Worm (Caenorhabditis elegans) whole organism, young adult: Measurements from ENCODE around the gene tbx-8.

Experiments
- F37B4.10 ChIP-seq: fragments of 200-800 bp; sonication (Bioruptor generic); IDR thresholded peaks from 2 replicates; pipeline ENCODE4 v1.3.6; 2022; ENCODE audit warnings: missing genetic modification characterization, missing compliant biosample characterization
- F57C9.4 ChIP-seq: sonication (generic microtip); optimal IDR thresholded peaks from 2 replicates; lab custom pipeline; 2017; ENCODE audit warnings: mild to moderate bottlenecking, missing genetic modification characterization, missing compliant biosample characterization
- K12H6.12 ChIP-seq: fragments of 200-800 bp; sonication (Bioruptor generic); optimal IDR thresholded peaks from 2 replicates; lab custom pipeline; 2018; ENCODE audit warnings: mild to moderate bottlenecking, missing genetic modification characterization, missing compliant biosample characterization
- T07F8.4 ChIP-seq: sonication (generic microtip); optimal IDR thresholded peaks from 2 replicates; lab custom pipeline; 2016; ENCODE audit warnings: mild to moderate bottlenecking, missing genetic modification characterization, moderate library complexity, missing compliant biosample characterization
- Y56A3A.18 ChIP-seq: fragments of 200-800 bp; sonication (Bioruptor generic); IDR thresholded peaks from 2 replicates; pipeline ENCODE4 v1.3.6; 2022; ENCODE audit warnings: missing genetic modification reagents, missing genetic modification characterization, missing compliant biosample characterization
- Y67H2A.10 ChIP-seq: fragments of 200-800 bp; sonication (Bioruptor generic); conservative IDR thresholded peaks from 2 replicates; pipeline ENCODE4 v1.3.6; 2022; ENCODE audit warnings: missing genetic modification reagents, missing genetic modification characterization, missing compliant biosample characterization
- Y79H2A.3 ChIP-seq: fragments of 200-800 bp; sonication (Bioruptor generic); conservative IDR thresholded peaks from 2 replicates; pipeline ENCODE4 v1.3.6; 2022; ENCODE audit warnings: missing genetic modification reagents, missing genetic modification characterization, missing compliant biosample characterization
- akir-1 ChIP-seq: fragments of 200-800 bp; sonication (Bioruptor generic); optimal IDR thresholded peaks from 2 replicates; lab custom pipeline; 2018; ENCODE audit warnings: mild to moderate bottlenecking, missing genetic modification characterization, moderate library complexity, missing compliant biosample characterization
- attf-6 ChIP-seq: fragments of 200-800 bp; sonication (Bioruptor generic); IDR thresholded peaks from 2 replicates; pipeline ENCODE4 v1.3.6; 2022; ENCODE audit warnings: missing genetic modification reagents, missing genetic modification characterization, missing compliant biosample characterization
- cebp-1 ChIP-seq, 2 experiments: fragments of 200-800 bp in 1 of 2; sonication (Bioruptor generic) in 1 of 2; sonication (generic microtip) in 1 of 2; IDR thresholded peaks in 1 of 2; optimal IDR thresholded peaks in 1 of 2; 2 replicates each; pipeline versions ENCODE4 v1.3.6 to Lab custom; 2017 to 2022; ENCODE audit warnings: missing compliant biosample characterization in 2 of 2, missing genetic modification characterization in 2 of 2, mild to moderate bottlenecking in 1 of 2, missing genetic modification reagents in 1 of 2, moderate library complexity in 1 of 2
- ceh-27 ChIP-seq: fragments of 200-800 bp; sonication (Bioruptor generic); optimal IDR thresholded peaks from 2 replicates; lab custom pipeline; 2018; ENCODE audit warnings: mild to moderate bottlenecking, missing genetic modification characterization, moderate library complexity, missing compliant biosample characterization
- die-1 ChIP-seq: sonication (generic microtip); optimal IDR thresholded peaks from 2 replicates; lab custom pipeline; 2016; ENCODE audit warnings: missing genotype, mild to moderate bottlenecking, missing genetic modification characterization, missing compliant biosample characterization
- efl-1 ChIP-seq: fragments of 150-350 bp; optimal IDR thresholded peaks from 2 replicates; lab custom pipeline; 2014; ENCODE audit warnings: missing biosample characterization, missing genetic modification reagents, missing genetic modification characterization
- fkh-3 ChIP-seq: sonication (generic microtip); optimal IDR thresholded peaks from 2 replicates; lab custom pipeline; 2016; ENCODE audit warnings: mild to moderate bottlenecking, missing genetic modification characterization, missing compliant biosample characterization
- hmg-1.2 ChIP-seq: fragments of 200-800 bp; sonication (Bioruptor generic); IDR thresholded peaks from 2 replicates; pipeline ENCODE4 v1.3.6; 2022; ENCODE audit warnings: missing genetic modification reagents, missing genetic modification characterization, missing compliant biosample characterization
- lin-26 ChIP-seq: fragments of 200-800 bp; sonication (Bioruptor generic); IDR thresholded peaks from 2 replicates; pipeline ENCODE4 v1.3.6; 2022; ENCODE audit warnings: missing genetic modification reagents, missing genetic modification characterization, missing compliant biosample characterization
- lin-40 ChIP-seq: sonication (generic microtip); optimal IDR thresholded peaks from 2 replicates; lab custom pipeline; 2016; ENCODE audit warnings: missing genetic modification characterization, mild to moderate bottlenecking, missing compliant biosample characterization, missing genotype, missing genetic modification reagents
- lir-1 ChIP-seq: fragments of 200-800 bp; sonication (Bioruptor generic); conservative IDR thresholded peaks from 2 replicates; pipeline ENCODE4 v1.3.6; 2022; ENCODE audit warnings: missing genetic modification reagents, missing genetic modification characterization, missing compliant biosample characterization
- madf-10 ChIP-seq: sonication (generic microtip); optimal IDR thresholded peaks from 2 replicates; lab custom pipeline; 2016; ENCODE audit warnings: mild to moderate bottlenecking, missing genetic modification characterization, missing compliant biosample characterization
- nhr-27 ChIP-seq: fragments of 200-800 bp; sonication (Bioruptor generic); optimal IDR thresholded peaks from 2 replicates; lab custom pipeline; 2018; ENCODE audit warnings: mild to moderate bottlenecking, missing genetic modification characterization, moderate library complexity, missing compliant biosample characterization
- nhr-80 ChIP-seq: sonication (generic microtip); optimal IDR thresholded peaks from 2 replicates; lab custom pipeline; 2016; ENCODE audit warnings: missing genetic modification characterization, missing compliant biosample characterization
- nhr-90 ChIP-seq: sonication (generic microtip); optimal IDR thresholded peaks from 2 replicates; lab custom pipeline; 2016; ENCODE audit warnings: missing genotype, mild to moderate bottlenecking, missing genetic modification characterization, missing compliant biosample characterization
- rcor-1 ChIP-seq: fragments of 200-800 bp; sonication (Bioruptor generic); IDR thresholded peaks from 2 replicates; pipeline ENCODE4 v1.3.6; 2022; ENCODE audit warnings: missing genetic modification reagents, missing genetic modification characterization, missing compliant biosample characterization
- sdz-38 ChIP-seq: sonication (generic microtip); optimal IDR thresholded peaks from 2 replicates; lab custom pipeline; 2016; ENCODE audit warnings: missing genotype, missing genetic modification characterization, missing compliant biosample characterization
- snpc-4 ChIP-seq, 5 experiments: fragments of 150-350 bp in 1 of 5; sonication (generic microtip) in 4 of 5; optimal IDR thresholded peaks; 2 replicates each; lab custom pipeline; 2014 to 2018; ENCODE audit warnings: missing genetic modification characterization in 5 of 5, missing biosample characterization in 3 of 5, antibody characterized with exemption in 2 of 5, mild to moderate bottlenecking in 2 of 5, missing compliant biosample characterization in 2 of 5, missing genotype in 2 of 5, moderate library complexity in 2 of 5, missing genetic modification reagents in 1 of 5
- tlf-1 ChIP-seq: fragments of 200-800 bp; sonication (Bioruptor generic); optimal IDR thresholded peaks from 2 replicates; lab custom pipeline; 2018; ENCODE audit warnings: mild to moderate bottlenecking, missing genetic modification characterization, missing compliant biosample characterization
- unc-62 ChIP-seq: fragments of 150-350 bp; optimal IDR thresholded peaks from 2 replicates; lab custom pipeline; 2014; ENCODE audit warnings: missing biosample characterization, missing genetic modification reagents, missing genetic modification characterization
- ztf-18 ChIP-seq: sonication (generic microtip); optimal IDR thresholded peaks from 2 replicates; lab custom pipeline; 2016; ENCODE audit warnings: missing genotype, mild to moderate bottlenecking, missing genetic modification characterization, missing compliant biosample characterization
- ztf-3 ChIP-seq: fragments of 200-800 bp; sonication (Bioruptor generic); optimal IDR thresholded peaks from 2 replicates; lab custom pipeline; 2018; ENCODE audit warnings: mild to moderate bottlenecking, missing genetic modification characterization, missing compliant biosample characterization

Gene tbx-8

ce11 chrIII:10367355-10367909 is 20.3 kb downstream of the tbx-8 start:
- TF ChIP-seq K12H6.12 (tag; lab: Kevin White, UChicago), result peak; percentile 44
- peak; percentile 4 for TF ChIP-seq ceh-27
- no peak for TF ChIP-seq die-1 (tag; lab: Kevin White, UChicago)
- TF ChIP-seq efl-1 (GFP tag; lab: Kevin White, UChicago), result no peak

DNA sequence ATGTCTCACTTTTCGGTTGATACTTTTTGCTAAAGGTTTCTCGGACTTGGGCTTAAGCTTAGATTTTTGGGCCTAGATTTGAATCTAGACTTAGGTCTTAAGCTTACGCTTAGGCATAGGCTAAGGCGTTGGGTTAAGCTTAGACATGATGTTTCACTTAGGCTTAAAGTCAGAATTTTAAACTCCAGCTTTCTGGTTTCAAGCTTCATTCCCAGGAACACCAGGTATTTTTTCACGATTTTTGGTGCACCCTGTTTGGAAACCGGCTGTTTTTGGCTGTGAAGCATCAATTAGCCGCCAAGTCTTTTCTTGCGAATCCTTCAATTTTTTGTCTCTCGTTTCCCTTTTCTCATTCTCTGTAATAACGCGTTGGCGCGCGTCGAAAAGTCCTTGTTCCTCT is 26.7 kb downstream of the tbx-8 start:
- no peak for TF ChIP-seq nhr-90 (tag; lab: Kevin White, UChicago)
- no peak for TF ChIP-seq tlf-1 (GFP tag; lab: Kevin White, UChicago)
- no peak for TF ChIP-seq ztf-3
- no peak for TF ChIP-seq Y67H2A.10 (GFP tag; lab: Robert Waterston, UW)
- no peak for TF ChIP-seq unc-62
- no peak for TF ChIP-seq madf-10 (tag; lab: Kevin White, UChicago)
- 0 out of 2 replicates have a peak, but pooled peaks have one; percentile 41 for TF ChIP-seq F37B4.10 (GFP tag; lab: Robert Waterston, UW)
- no peak for TF ChIP-seq nhr-27 (tag; lab: Kevin White, UChicago)
- TF ChIP-seq, all 124 proteins: peak for 1

ce11 chrIII:10376041-10376440 is 28.9 kb downstream of the tbx-8 start:
- TF ChIP-seq Y79H2A.3 (GFP tag; lab: Robert Waterston, UW) (no peak), tlf-1 (GFP tag; lab: Kevin White, UChicago) (no peak), nhr-80 (tag; lab: Kevin White, UChicago) (peak; percentile 67), akir-1 (GFP tag; lab: Kevin White, UChicago) (no peak), Y56A3A.18 (GFP tag; lab: Robert Waterston, UW) (no peak)

ce11 chrIII:10378899-10379298 is 31.8 kb downstream of the tbx-8 start:
- no peak for TF ChIP-seq sdz-38 (tag; lab: Kevin White, UChicago)
- TF ChIP-seq nhr-80 (tag; lab: Kevin White, UChicago), result peak; percentile 57
- TF ChIP-seq F57C9.4 (tag; lab: Kevin White, UChicago), result no peak
- TF ChIP-seq lin-40 (tag; lab: Kevin White, UChicago), result no peak
- TF ChIP-seq fkh-3 (tag; lab: Kevin White, UChicago), result no peak
- TF ChIP-seq snpc-4 (GFP tag; optimal IDR thresholded peaks at IDR 0.05; lab: Kevin White, UChicago), result no peak
- TF ChIP-seq snpc-4 (tag; optimal IDR thresholded peaks at IDR 0.05; lab: Kevin White, UChicago), result no peak
- TF ChIP-seq, all 124 proteins: peak for 1

- TF ChIP-seq cebp-1 (GFP tag; IDR thresholded peaks at IDR 0.05; lab: Robert Waterston, UW), result no peak
- peak; percentile 29 for TF ChIP-seq cebp-1 (tag; optimal IDR thresholded peaks at IDR 0.05; lab: Kevin White, UChicago)
- no peak for TF ChIP-seq T07F8.4 (tag; lab: Kevin White, UChicago)
- no peak for TF ChIP-seq madf-10 (tag; lab: Kevin White, UChicago)
- TF ChIP-seq ztf-18 (tag; lab: Kevin White, UChicago), result no peak
- no peak for TF ChIP-seq attf-6 (GFP tag; lab: Robert Waterston, UW)
- peak; percentile 80 for TF ChIP-seq hmg-1.2 (GFP tag; lab: Robert Waterston, UW)
- no peak for TF ChIP-seq lir-1 (GFP tag; lab: Robert Waterston, UW)
- TF ChIP-seq rcor-1 (GFP tag; lab: Robert Waterston, UW), result no peak
- no peak for TF ChIP-seq lin-26 (GFP tag; lab: Robert Waterston, UW)
Observed at ce11 chrIII:10379632-10380031, 32.5 kb downstream of the tbx-8 start.
